Fruit fly (Drosophila melanogaster) whole organism, prepupa: ENCODE measurements around the gene CG13724.

ENCODE experiments used
- CG34406 ChIP-seq: fragments of 200-800 bp; sonication (Bioruptor generic); optimal IDR thresholded peaks from 3 replicates; lab custom pipeline; 2016; ENCODE audit warnings: missing biosample characterization, missing genetic modification characterization
- CG9139 ChIP-seq: fragments of 200-800 bp; sonication (Bioruptor generic); optimal IDR thresholded peaks from 3 replicates; lab custom pipeline; 2017; ENCODE audit warnings: missing biosample characterization, mild to moderate bottlenecking, missing genetic modification characterization

DNA sequence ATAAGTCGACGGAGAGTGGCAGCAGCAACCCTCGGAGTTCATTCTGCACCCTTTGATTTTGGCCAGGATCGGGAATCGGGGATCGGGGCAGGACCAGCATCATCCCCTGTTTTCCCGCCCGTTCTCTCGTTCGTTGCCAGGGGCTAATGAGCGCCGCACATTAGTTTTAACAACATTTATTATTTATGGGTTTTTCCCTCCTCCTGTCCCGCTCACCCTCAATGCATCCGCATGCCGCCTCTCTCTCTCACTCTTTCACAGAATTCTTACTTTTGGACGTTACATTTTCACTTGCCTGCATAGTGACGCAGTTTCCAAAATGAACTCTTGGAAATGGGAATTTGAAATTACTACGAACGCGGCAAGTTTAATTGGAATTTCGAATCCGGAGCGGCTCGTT lies 44.3 kb downstream of the CG13724 start:
- no peak for TF ChIP-seq CG34406
- no peak for TF ChIP-seq CG9139 (GFP tag; lab: Kevin White, UChicago)
